Fruit fly (Drosophila melanogaster) whole organism, embryonic: Measurements from ENCODE around the gene opa.
A peak's percentile ranks its signal among the peaks of the same experiment; 100 is the strongest.

Experiments
- Bgb ChIP-seq: fragments of 200-800 bp; sonication (Bioruptor generic); IDR thresholded peaks from 2 replicates; pipeline ENCODE4 v1.3.6; 2022; ENCODE audit warnings: missing biosample characterization, missing genetic modification characterization; ENCODE audit not compliant: partially characterized antibody
- BtbVII ChIP-seq: fragments of 200-800 bp; sonication (Bioruptor generic); optimal IDR thresholded peaks from 3 replicates; lab custom pipeline; 2017; ENCODE audit warnings: missing biosample characterization, mild to moderate bottlenecking, missing genetic modification characterization
- CG11456 ChIP-seq: fragments of 200-800 bp; sonication (Bioruptor generic); IDR thresholded peaks from 3 replicates; pipeline ENCODE4 v1.3.6; 2022; ENCODE audit warnings: missing biosample characterization, missing genetic modification characterization
- CG12219 ChIP-seq: fragments of 200-800 bp; sonication (Bioruptor generic); optimal IDR thresholded peaks from 3 replicates; lab custom pipeline; 2018; ENCODE audit warnings: missing biosample characterization, mild to moderate bottlenecking, missing genetic modification characterization
- CG14014 ChIP-seq: fragments of 200-800 bp; sonication (Bioruptor generic); IDR thresholded peaks from 2 replicates; pipeline ENCODE4 v1.3.6; 2022; ENCODE audit warnings: missing biosample characterization, missing genetic modification characterization
- CG14860 ChIP-seq: fragments of 200-800 bp; sonication (Bioruptor generic); IDR thresholded peaks from 3 replicates; pipeline ENCODE4 v1.3.6; 2022; ENCODE audit warnings: missing biosample characterization, missing genetic modification characterization; ENCODE audit not compliant: partially characterized antibody
- CG1832 ChIP-seq: fragments of 200-800 bp; sonication (Bioruptor generic); optimal IDR thresholded peaks from 2 replicates; lab custom pipeline; 2017; ENCODE audit warnings: missing biosample characterization, mild to moderate bottlenecking, missing genetic modification characterization, inconsistent platforms
- CG2116 ChIP-seq: fragments of 200-800 bp; sonication (Bioruptor generic); optimal IDR thresholded peaks from 3 replicates; lab custom pipeline; 2018; ENCODE audit warnings: missing biosample characterization, mild to moderate bottlenecking, missing genetic modification characterization
- CG2129 ChIP-seq: fragments of 200-800 bp; sonication (Bioruptor generic); IDR thresholded peaks from 2 replicates; pipeline ENCODE4 v1.3.6; 2022; ENCODE audit warnings: missing biosample characterization, missing genetic modification characterization; ENCODE audit not compliant: partially characterized antibody
- CG2199 ChIP-seq: fragments of 200-800 bp; sonication (Bioruptor generic); IDR thresholded peaks from 3 replicates; pipeline ENCODE4 v1.3.6; 2022; ENCODE audit warnings: missing biosample characterization, missing genetic modification characterization
- CG3407 ChIP-seq: fragments of 200-800 bp; sonication (Bioruptor generic); optimal IDR thresholded peaks from 2 replicates; lab custom pipeline; 2018; ENCODE audit warnings: missing biosample characterization, mild to moderate bottlenecking, missing genetic modification characterization
- CG3838 ChIP-seq: fragments of 200-800 bp; sonication (Bioruptor generic); optimal IDR thresholded peaks from 3 replicates; lab custom pipeline; 2016; ENCODE audit warnings: missing biosample characterization, missing genetic modification characterization
- CG4854 ChIP-seq: fragments of 200-800 bp; sonication (Bioruptor generic); optimal IDR thresholded peaks from 2 replicates; lab custom pipeline; 2016; ENCODE audit warnings: missing biosample characterization, missing genetic modification characterization, inconsistent platforms
- CG6254 ChIP-seq: fragments of 200-800 bp; sonication (Bioruptor generic); optimal IDR thresholded peaks from 3 replicates; lab custom pipeline; 2017; ENCODE audit warnings: mild to moderate bottlenecking, missing biosample characterization, missing genetic modification reagents, missing genetic modification characterization
- CG7271 ChIP-seq: fragments of 200-800 bp; sonication (Bioruptor generic); optimal IDR thresholded peaks from 2 replicates; lab custom pipeline; 2018; ENCODE audit warnings: missing biosample characterization, mild to moderate bottlenecking, missing genetic modification characterization, moderate library complexity
- CG7372 ChIP-seq: fragments of 200-800 bp; sonication (Bioruptor generic); IDR thresholded peaks from 2 replicates; pipeline ENCODE4 v1.3.6; 2022; ENCODE audit warnings: missing biosample characterization, missing genetic modification characterization
- CG7556 ChIP-seq: fragments of 200-800 bp; sonication (Bioruptor generic); optimal IDR thresholded peaks from 2 replicates; lab custom pipeline; 2017; ENCODE audit warnings: missing biosample characterization, mild to moderate bottlenecking, missing genetic modification characterization
- Dad ChIP-seq: fragments of 200-800 bp; sonication (Bioruptor generic); optimal IDR thresholded peaks from 3 replicates; lab custom pipeline; 2016; ENCODE audit warnings: missing biosample characterization, missing genetic modification characterization
- Drgx ChIP-seq: fragments of 200-800 bp; sonication (Bioruptor generic); IDR thresholded peaks from 2 replicates; pipeline ENCODE4 v1.3.6; 2022; ENCODE audit warnings: missing biosample characterization, missing genetic modification characterization
- Mrtf ChIP-seq: fragments of 200-800 bp; sonication (Bioruptor generic); IDR thresholded peaks from 3 replicates; pipeline ENCODE4 v1.3.6; 2022; ENCODE audit warnings: missing biosample characterization, missing genetic modification characterization
- Neu2 ChIP-seq: fragments of 200-800 bp; sonication (Bioruptor generic); optimal IDR thresholded peaks from 3 replicates; lab custom pipeline; 2016; ENCODE audit warnings: missing biosample characterization, missing genetic modification characterization, borderline replicate concordance
- Opbp ChIP-seq: fragments of 200-800 bp; sonication (Bioruptor generic); IDR thresholded peaks from 3 replicates; pipeline ENCODE4 v1.3.6; 2022; ENCODE audit warnings: missing biosample characterization, missing genetic modification characterization; ENCODE audit not compliant: partially characterized antibody
- Poxn ChIP-seq: fragments of 200-800 bp; sonication (Bioruptor generic); IDR thresholded peaks from 2 replicates; pipeline ENCODE4 v1.3.6; 2022; ENCODE audit warnings: missing biosample characterization, missing genetic modification characterization
- Ravus ChIP-seq: fragments of 200-800 bp; sonication (Bioruptor generic); IDR thresholded peaks from 2 replicates; pipeline ENCODE4 v1.3.6; 2022; ENCODE audit warnings: missing biosample characterization, missing genetic modification characterization
- Scr ChIP-seq: fragments of 200-800 bp; sonication (Bioruptor generic); IDR thresholded peaks from 2 replicates; pipeline ENCODE4 v1.3.6; 2022; ENCODE audit warnings: missing biosample characterization, missing genetic modification characterization; ENCODE audit not compliant: partially characterized antibody
- ab ChIP-seq: fragments of 200-800 bp; sonication (Bioruptor generic); optimal IDR thresholded peaks from 2 replicates; lab custom pipeline; 2016; ENCODE audit warnings: missing biosample characterization, missing genetic modification characterization
- ato ChIP-seq: fragments of 200-800 bp; sonication (Bioruptor generic); IDR thresholded peaks from 2 replicates; pipeline ENCODE4 v1.3.6; 2022; ENCODE audit warnings: missing biosample characterization, missing genetic modification characterization; ENCODE audit not compliant: partially characterized antibody
- az2 ChIP-seq: fragments of 200-800 bp; sonication (Bioruptor generic); optimal IDR thresholded peaks from 3 replicates; lab custom pipeline; 2016; ENCODE audit warnings: missing biosample characterization, missing genetic modification characterization
- bigmax ChIP-seq: fragments of 200-800 bp; sonication (Bioruptor generic); optimal IDR thresholded peaks from 2 replicates; lab custom pipeline; 2018; ENCODE audit warnings: missing biosample characterization, mild to moderate bottlenecking, missing genetic modification characterization
- chinmo ChIP-seq: fragments of 200-800 bp; sonication (Bioruptor generic); IDR thresholded peaks from 4 replicates; pipeline ENCODE4 v1.3.6; 2022; ENCODE audit warnings: missing biosample characterization, missing genetic modification characterization; ENCODE audit not compliant: partially characterized antibody
- da ChIP-seq: fragments of 200-800 bp; sonication (Bioruptor generic); optimal IDR thresholded peaks from 2 replicates; lab custom pipeline; 2016; ENCODE audit warnings: missing biosample characterization, missing genetic modification characterization
- danr ChIP-seq: fragments of 200-800 bp; sonication (Bioruptor generic); IDR thresholded peaks from 2 replicates; pipeline ENCODE4 v1.3.6; 2022; ENCODE audit warnings: missing biosample characterization, missing genetic modification characterization
- dimm ChIP-seq: fragments of 200-800 bp; sonication (Bioruptor generic); IDR thresholded peaks from 2 replicates; pipeline ENCODE4 v1.3.6; 2022; ENCODE audit warnings: missing biosample characterization, missing genetic modification characterization
- dmrt11E ChIP-seq: fragments of 200-800 bp; sonication (Bioruptor generic); optimal IDR thresholded peaks from 3 replicates; lab custom pipeline; 2018; ENCODE audit warnings: missing biosample characterization, mild to moderate bottlenecking, missing genetic modification characterization, moderate library complexity
- ems ChIP-seq: fragments of 200-800 bp; sonication (Bioruptor generic); optimal IDR thresholded peaks from 3 replicates; lab custom pipeline; 2016; ENCODE audit warnings: missing biosample characterization, missing genetic modification characterization
- fd102C ChIP-seq: fragments of 200-800 bp; sonication (Bioruptor generic); optimal IDR thresholded peaks from 2 replicates; lab custom pipeline; 2018; ENCODE audit warnings: missing biosample characterization, mild to moderate bottlenecking, missing genetic modification characterization, moderate library complexity
- fd3F ChIP-seq: fragments of 200-800 bp; sonication (Bioruptor generic); optimal IDR thresholded peaks from 2 replicates; lab custom pipeline; 2018; ENCODE audit warnings: missing biosample characterization, mild to moderate bottlenecking, missing genetic modification characterization, moderate library complexity
- gem ChIP-seq: fragments of 200-800 bp; sonication (Bioruptor generic); optimal IDR thresholded peaks from 2 replicates; lab custom pipeline; 2019; ENCODE audit warnings: missing biosample characterization, mild to moderate bottlenecking, missing genetic modification characterization, moderate library complexity
- hb ChIP-seq: fragments of 200-800 bp; sonication (Bioruptor generic); IDR thresholded peaks from 3 replicates; pipeline ENCODE4 v1.3.6; 2022; ENCODE audit warnings: missing biosample characterization, missing genetic modification characterization; ENCODE audit not compliant: partially characterized antibody
- kni ChIP-seq: fragments of 200-800 bp; sonication (Bioruptor generic); optimal IDR thresholded peaks from 3 replicates; lab custom pipeline; 2017; ENCODE audit warnings: mild to moderate bottlenecking, missing biosample characterization, missing genetic modification reagents, missing genetic modification characterization
- lbe ChIP-seq: fragments of 200-800 bp; sonication (Bioruptor generic); optimal IDR thresholded peaks from 2 replicates; lab custom pipeline; 2016; ENCODE audit warnings: missing biosample characterization, mild to moderate bottlenecking, missing genetic modification characterization
- org-1 ChIP-seq: fragments of 200-800 bp; sonication (Bioruptor generic); optimal IDR thresholded peaks from 2 replicates; lab custom pipeline; 2017; ENCODE audit warnings: missing biosample characterization, missing genetic modification characterization
- prd ChIP-seq, 3 experiments: fragments of >200 bp in 2 of 3; fragments of 200-800 bp in 1 of 3; sonication (Bioruptor generic) in 1 of 3; optimal IDR thresholded peaks in 2 of 3; IDR thresholded peaks in 1 of 3; 2 replicates in 2 of 3; 3 replicates in 1 of 3; pipeline versions ENCODE4 v1.3.6 to Lab custom; 2017 to 2022; ENCODE audit warnings: missing biosample characterization in 1 of 3, missing genetic modification characterization in 1 of 3
- pros ChIP-seq: fragments of 200-800 bp; sonication (Bioruptor generic); optimal IDR thresholded peaks from 3 replicates; lab custom pipeline; 2019; ENCODE audit warnings: missing biosample characterization, mild to moderate bottlenecking, missing genetic modification characterization, moderate library complexity
- pzg ChIP-seq: fragments of 200-800 bp; sonication (Bioruptor generic); optimal IDR thresholded peaks from 3 replicates; lab custom pipeline; 2018; ENCODE audit warnings: missing biosample characterization, mild to moderate bottlenecking, missing genetic modification characterization, moderate library complexity
- scrt ChIP-seq: fragments of 200-800 bp; sonication (Bioruptor generic); optimal IDR thresholded peaks from 2 replicates; lab custom pipeline; 2018; ENCODE audit warnings: missing biosample characterization, mild to moderate bottlenecking, missing genetic modification characterization, moderate library complexity
- shn ChIP-seq: fragments of 200-800 bp; sonication (Bioruptor generic); optimal IDR thresholded peaks from 3 replicates; lab custom pipeline; 2016; ENCODE audit warnings: missing biosample characterization, missing genetic modification characterization
- slp2 ChIP-seq: fragments of 200-800 bp; sonication (Bioruptor generic); optimal IDR thresholded peaks from 2 replicates; lab custom pipeline; 2016; ENCODE audit warnings: missing biosample characterization, missing genetic modification characterization
- vvl ChIP-seq: fragments of 200-800 bp; sonication (Bioruptor generic); IDR thresholded peaks from 2 replicates; pipeline ENCODE4 v1.3.6; 2022; ENCODE audit warnings: missing biosample characterization, missing genetic modification characterization

The opa gene

DNA sequence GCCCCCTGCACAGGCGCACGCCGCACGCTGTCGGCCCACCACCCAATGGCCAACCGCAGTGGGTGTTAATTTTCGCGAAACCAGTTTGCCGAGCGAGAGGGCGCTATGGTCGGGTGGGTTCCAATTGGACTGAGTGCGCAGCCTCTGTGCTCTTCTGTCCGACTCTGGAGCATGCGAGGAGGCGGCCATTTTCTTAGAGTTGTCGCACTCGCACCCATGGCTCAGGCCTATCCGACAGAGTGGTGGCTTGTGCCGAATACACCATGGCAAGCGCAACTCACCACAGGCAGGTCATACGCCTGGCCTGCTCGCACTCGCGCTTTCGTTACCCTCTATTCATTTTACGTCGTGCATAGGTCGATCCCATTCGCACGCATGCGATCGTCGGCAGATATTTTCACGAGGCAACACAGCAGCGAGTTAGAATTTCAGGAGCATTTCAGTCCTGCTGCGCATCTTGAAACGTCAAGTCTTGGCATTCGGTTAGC is at the start of gene opa (continued):
- TF ChIP-seq ato (GFP tag; lab: Robert Waterston, UW) (peak; percentile 57), shn (GFP tag; lab: Kevin White, UChicago) (no peak), chinmo (GFP tag; lab: Robert Waterston, UW) (peak; percentile 89; the same call in 2 of the 4 replicates), hb (GFP tag; lab: Robert Waterston, UW) (no peak), da (no peak), vvl (peak; percentile 44; the same call in 1 of the 2 replicates), CG7271 (tag; lab: Kevin White, UChicago) (peak; percentile 52), Dad (GFP tag; lab: Kevin White, UChicago) (no peak), Opbp (GFP tag; lab: Robert Waterston, UW) (peak; percentile 55; the same call in 2 of the 3 replicates), CG7556 (no peak), ab (no peak), BtbVII (no peak), danr (GFP tag; lab: Robert Waterston, UW) (no peak), az2 (GFP tag; lab: Kevin White, UChicago) (no peak), kni (GFP tag; lab: Kevin White, UChicago) (peak; percentile 59), bigmax (GFP tag; lab: Kevin White, UChicago) (no peak), CG12219 (GFP tag; lab: Kevin White, UChicago) (no peak), pzg (no peak), CG11456 (GFP tag; lab: Robert Waterston, UW) (no peak), fd3F (GFP tag; lab: Kevin White, UChicago) (no peak), org-1 (no peak), slp2 (GFP tag; lab: Kevin White, UChicago) (no peak), CG4854 (GFP tag; lab: Kevin White, UChicago) (no peak), Ravus (no peak), CG3838 (GFP tag; lab: Kevin White, UChicago) (no peak), ems (GFP tag; lab: Kevin White, UChicago) (no peak), CG14860 (GFP tag; lab: Robert Waterston, UW) (no peak), Mrtf (GFP tag; lab: Robert Waterston, UW) (no peak), CG6254 (GFP tag; lab: Kevin White, UChicago) (no peak), CG2116 (GFP tag; lab: Kevin White, UChicago) (no peak), CG1832 (GFP tag; lab: Kevin White, UChicago) (peak; percentile 100), Scr (GFP tag; lab: Robert Waterston, UW) (no peak; the same call in 1 of the 2 replicates), Neu2 (GFP tag; lab: Kevin White, UChicago) (no peak), CG3407 (no peak), CG2199 (GFP tag; lab: Robert Waterston, UW) (peak; percentile 49; the same call in 1 of the 3 replicates), dmrt11E (no peak), CG2129 (GFP tag; lab: Robert Waterston, UW) (no peak), Bgb (GFP tag; lab: Robert Waterston, UW) (peak; percentile 58; the same call in 1 of the 2 replicates), CG7372 (GFP tag; lab: Robert Waterston, UW) (no peak), pros (GFP tag; lab: Kevin White, UChicago) (peak; percentile 26), gem (tag; lab: Kevin White, UChicago) (no peak), Poxn (GFP tag; lab: Robert Waterston, UW) (no peak), fd102C (GFP tag; lab: Kevin White, UChicago) (peak; percentile 43), lbe (no peak), CG14014 (GFP tag; lab: Robert Waterston, UW) (no peak), Drgx (0 out of 2 replicates have a peak, but pooled peaks have one; percentile 16), dimm (GFP tag; lab: Robert Waterston, UW) (no peak), prd (optimal IDR thresholded peaks at IDR 0.05; lab: Kevin White, UChicago) (no peak), prd (GFP tag; IDR thresholded peaks at IDR 0.05; lab: Robert Waterston, UW) (no peak), scrt (GFP tag; lab: Kevin White, UChicago) (no peak)
